Worm (Caenorhabditis elegans): ENCODE data around the gene ttbk-5.

DNA sequence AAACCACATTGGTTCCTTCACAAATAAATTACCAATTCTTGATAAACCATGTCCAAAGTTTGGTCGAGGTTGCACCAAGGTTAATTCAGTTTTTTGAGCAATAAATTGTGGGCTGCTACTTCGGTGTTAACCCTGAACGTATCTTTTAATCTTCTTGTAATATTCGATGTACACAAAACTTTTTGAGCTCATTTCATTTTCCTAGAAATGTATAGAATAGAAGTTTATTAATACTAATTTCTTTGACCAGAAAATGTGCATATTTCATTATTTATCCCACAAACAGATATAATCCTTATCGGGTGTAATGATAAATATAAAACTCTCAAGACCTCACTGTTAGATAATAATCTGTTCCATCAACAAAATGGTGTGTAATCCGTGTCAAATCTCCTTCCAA lies 26.5 kb upstream of the ttbk-5 start:
- TF ChIP-seq lsy-2 (tag; optimal IDR thresholded peaks at IDR 0.05) (no peak), lir-3 (tag; optimal IDR thresholded peaks at IDR 0.05; ENCODE audit: poor library complexity) (no peak), egl-27 (tag; optimal IDR thresholded peaks at IDR 0.05) (no peak), nhr-12 (tag; optimal IDR thresholded peaks at IDR 0.05) (no peak), elt-2 (tag; optimal IDR thresholded peaks at IDR 0.05) (no peak), nhr-71 (tag; optimal IDR thresholded peaks at IDR 0.05) (no peak), irx-1 (tag; optimal IDR thresholded peaks at IDR 0.05) (no peak), unc-130 (tag; optimal IDR thresholded peaks at IDR 0.05) (no peak), ama-1 (optimal IDR thresholded peaks at IDR 0.05) (no peak), nhr-237 (tag; optimal IDR thresholded peaks at IDR 0.05) (no peak)
